Fruit fly (Drosophila melanogaster) Kc167 (cell line): ENCODE data around the gene Tcs3.

ENCODE experiments used
- Sin3A ChIP-seq: fragments of >200 bp; optimal IDR thresholded peaks from 2 replicates; lab custom pipeline; 2018; ENCODE audit warnings: missing external identifiers
- h ChIP-seq: fragments of >200 bp; optimal IDR thresholded peaks from 3 replicates; lab custom pipeline; 2018; ENCODE audit warnings: missing external identifiers
- insv ChIP-seq: fragments of >200 bp; optimal IDR thresholded peaks from 3 replicates; lab custom pipeline; 2018; ENCODE audit warnings: missing external identifiers
- psq ChIP-seq: fragments of >200 bp; optimal IDR thresholded peaks from 2 replicates; lab custom pipeline; 2017; ENCODE audit warnings: missing external identifiers

dm6 chr3L:16377768-16378764 lies 26.3 kb downstream of the Tcs3 start, which contains the start of gene roq:
- no peak for TF ChIP-seq h (lab: Kevin White, UChicago)
- no peak for TF ChIP-seq insv (lab: Kevin White, UChicago)
- no peak for TF ChIP-seq Sin3A (lab: Kevin White, UChicago)
- no peak for TF ChIP-seq psq
